Fruit fly (Drosophila melanogaster) whole organism, adult: ENCODE data around the gene CG4036.

Experiments used
- CG12768 ChIP-seq: fragments of 200-800 bp; sonication (Bioruptor generic); optimal IDR thresholded peaks from 2 replicates; lab custom pipeline; 2017; ENCODE audit warnings: missing biosample characterization, missing genetic modification characterization, mild to moderate bottlenecking, moderate library complexity, missing genetic modification reagents
- CG14711 ChIP-seq: fragments of 200-800 bp; sonication (Bioruptor generic); optimal IDR thresholded peaks from 2 replicates; lab custom pipeline; 2018; ENCODE audit warnings: missing biosample characterization, mild to moderate bottlenecking, missing genetic modification characterization, moderate library complexity
- CG1620 ChIP-seq: fragments of 200-800 bp; sonication (Bioruptor generic); optimal IDR thresholded peaks from 2 replicates; lab custom pipeline; 2016; ENCODE audit warnings: missing biosample characterization, missing genetic modification characterization
- CG33017 ChIP-seq: fragments of 200-800 bp; sonication (Bioruptor generic); optimal IDR thresholded peaks from 2 replicates; lab custom pipeline; 2018; ENCODE audit warnings: missing biosample characterization, mild to moderate bottlenecking, missing genetic modification characterization, moderate library complexity
- CG5204 ChIP-seq: fragments of 200-800 bp; sonication (Bioruptor generic); optimal IDR thresholded peaks from 2 replicates; lab custom pipeline; 2016; ENCODE audit warnings: missing biosample characterization, missing genetic modification characterization
- CG7045 ChIP-seq: fragments of 200-800 bp; sonication (Bioruptor generic); optimal IDR thresholded peaks from 2 replicates; lab custom pipeline; 2017; ENCODE audit warnings: missing biosample characterization, mild to moderate bottlenecking, missing genetic modification characterization
- CG7101 ChIP-seq: fragments of 200-800 bp; sonication (Bioruptor generic); optimal IDR thresholded peaks from 2 replicates; lab custom pipeline; 2018; ENCODE audit warnings: missing biosample characterization, mild to moderate bottlenecking, missing genetic modification characterization, moderate library complexity
- Clk ChIP-seq: fragments of 200-800 bp; sonication (Bioruptor generic); optimal IDR thresholded peaks from 2 replicates; lab custom pipeline; 2017; ENCODE audit warnings: missing biosample characterization, missing genetic modification characterization
- Crg-1 ChIP-seq: fragments of 200-800 bp; sonication (Bioruptor generic); optimal IDR thresholded peaks from 2 replicates; lab custom pipeline; 2016; ENCODE audit warnings: missing biosample characterization, missing genetic modification characterization
- Hr96 ChIP-seq: fragments of 200-800 bp; sonication (Bioruptor generic); optimal IDR thresholded peaks from 2 replicates; lab custom pipeline; 2016; ENCODE audit warnings: missing biosample characterization, missing genetic modification characterization
- Mnt ChIP-seq: fragments of 200-800 bp; sonication (Bioruptor generic); optimal IDR thresholded peaks from 2 replicates; lab custom pipeline; 2016; ENCODE audit warnings: missing biosample characterization, mild to moderate bottlenecking, missing genetic modification characterization
- bab1 ChIP-seq: fragments of 200-800 bp; sonication (Bioruptor generic); optimal IDR thresholded peaks from 3 replicates; lab custom pipeline; 2019; ENCODE audit warnings: missing biosample characterization, mild to moderate bottlenecking, missing genetic modification characterization, moderate library complexity
- cic ChIP-seq: fragments of 200-800 bp; sonication (Bioruptor generic); optimal IDR thresholded peaks from 2 replicates; lab custom pipeline; 2017; ENCODE audit warnings: missing biosample characterization, mild to moderate bottlenecking, missing genetic modification characterization, moderate library complexity
- kay ChIP-seq: fragments of 200-800 bp; sonication (Bioruptor generic); peaks from one replicate; lab custom pipeline; 2016; ENCODE audit warnings: missing biosample characterization, missing genetic modification characterization, borderline replicate concordance
- ovo ChIP-seq: fragments of 200-800 bp; sonication (Bioruptor generic); optimal IDR thresholded peaks from 2 replicates; lab custom pipeline; 2016; ENCODE audit warnings: missing biosample characterization, missing genetic modification characterization
- pad ChIP-seq: fragments of 200-800 bp; sonication (Bioruptor generic); optimal IDR thresholded peaks from 3 replicates; lab custom pipeline; 2017; ENCODE audit warnings: missing biosample characterization, missing genetic modification characterization, mild to moderate bottlenecking, moderate library complexity, missing genetic modification reagents
- tj ChIP-seq: fragments of 200-800 bp; sonication (Bioruptor generic); optimal IDR thresholded peaks from 3 replicates; lab custom pipeline; 2017; ENCODE audit warnings: missing biosample characterization, mild to moderate bottlenecking, missing genetic modification characterization, moderate library complexity
- toe ChIP-seq: fragments of 200-800 bp; sonication (Bioruptor generic); optimal IDR thresholded peaks from 2 replicates; lab custom pipeline; 2016; ENCODE audit warnings: missing biosample characterization, missing genetic modification characterization

Gene CG4036

dm6 chr2L:9836767-9837166 lies 46.1 kb downstream of the CG4036 start:
- TF ChIP-seq CG12768 (no peak), CG33017 (tag; lab: Kevin White, UChicago) (no peak), CG14711 (tag; lab: Kevin White, UChicago) (no peak), Crg-1 (GFP tag; lab: Kevin White, UChicago) (no peak), pad (no peak), Mnt (GFP tag; lab: Kevin White, UChicago) (no peak), toe (GFP tag; lab: Kevin White, UChicago) (no peak), CG7045 (no peak), ovo (GFP tag; lab: Kevin White, UChicago) (no peak), bab1 (GFP tag; lab: Kevin White, UChicago) (no peak), CG7101 (tag; lab: Kevin White, UChicago) (no peak), kay (GFP tag; lab: Kevin White, UChicago) (no peak), cic (no peak), Hr96 (GFP tag; lab: Kevin White, UChicago) (no peak), CG1620 (no peak), CG5204 (GFP tag; lab: Kevin White, UChicago) (no peak), tj (GFP tag; lab: Kevin White, UChicago) (no peak), Clk (GFP tag; lab: Kevin White, UChicago) (no peak)
